Worm (Caenorhabditis elegans): Measurements from ENCODE around the gene F53E10.5.
"Not testable (repeated sequence)": the region's sequence is repeated elsewhere in the genome, so short reads cannot be mapped to it uniquely, and the experiment has no call there.

The F53E10.5 gene

DNA sequence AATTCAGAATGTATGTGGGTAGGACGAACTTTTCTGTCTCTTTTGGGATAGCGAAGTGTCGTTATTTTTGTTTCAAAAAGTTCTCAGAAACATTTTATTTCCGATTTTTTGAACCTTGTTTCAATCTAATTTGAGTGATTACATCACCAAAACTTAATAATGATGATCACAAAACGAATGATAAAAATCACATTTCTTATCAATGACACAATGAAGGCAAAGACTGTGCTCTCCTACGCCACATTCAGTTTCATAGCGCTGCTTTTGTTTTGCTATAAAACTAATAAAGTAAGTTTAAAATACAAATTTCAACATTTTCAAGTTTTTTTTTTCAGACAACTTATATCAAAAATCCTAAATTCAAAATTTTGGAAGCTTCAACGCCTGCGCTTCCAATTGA, 33.2 kb downstream of the F53E10.5 start, which contains the start of gene Y45G12C.1 (continued):
- TF ChIP-seq daf-8 (GFP tag; IDR thresholded peaks at IDR 0.05) (no peak), daf-12 (tag; optimal IDR thresholded peaks at IDR 0.05) (no peak), lin-39 (tag; optimal IDR thresholded peaks at IDR 0.05) (no peak), Y105C5A.15 (GFP tag; IDR thresholded peaks at IDR 0.05) (no peak)

DNA sequence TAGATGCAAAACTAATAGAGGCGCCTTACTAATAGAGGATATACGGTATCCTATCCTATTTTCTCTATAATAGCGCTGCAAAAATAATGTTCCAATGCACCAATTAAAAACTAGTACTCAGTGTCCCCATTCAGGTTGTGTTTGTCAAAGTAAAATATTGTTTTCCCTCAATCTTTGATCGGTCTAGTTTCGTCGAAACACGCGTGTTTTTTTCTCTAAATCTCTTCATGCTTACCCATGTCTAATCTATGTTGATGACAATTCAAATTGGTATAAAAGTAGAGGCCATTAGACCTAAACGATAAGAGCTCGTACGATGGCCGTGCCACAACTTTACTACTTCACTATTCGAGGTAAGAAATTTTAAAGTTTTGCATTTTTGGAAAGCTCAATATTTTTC, 37.3 kb downstream of the F53E10.5 start, which contains the start of gene gst-10:
Gene gst-10, plus strand, starts transcription at position 301 of the 400 bp plus-strand sequence.
- TF ChIP-seq dmd-8 (GFP tag; IDR thresholded peaks at IDR 0.05); ceh-32 (tag; optimal IDR thresholded peaks at IDR 0.05; ENCODE audit: poor library complexity); tag-97 (GFP tag; IDR thresholded peaks at IDR 0.05): not testable (repeated sequence)

Data from whole organism, L4 larva.